Worm (Caenorhabditis elegans) whole organism, late embryonic: ENCODE data around the gene nhr-88.
A peak's percentile ranks its signal among the peaks of the same experiment; 100 is the strongest.
"Not testable (repeated sequence)": the region's sequence is repeated elsewhere in the genome, so short reads cannot be mapped to it uniquely, and the experiment has no call there.

Source experiments
- C38D4.7 ChIP-seq: fragments of 200-800 bp; sonication (Bioruptor generic); optimal IDR thresholded peaks from 2 replicates; lab custom pipeline; 2018; ENCODE audit warnings: mild to moderate bottlenecking, missing genetic modification characterization, moderate library complexity, missing compliant biosample characterization
- F13H6.1 ChIP-seq: sonication (generic microtip); optimal IDR thresholded peaks from 2 replicates; lab custom pipeline; 2016; ENCODE audit warnings: missing genetic modification characterization, missing compliant biosample characterization
- K09A11.1 ChIP-seq: sonication (generic microtip); optimal IDR thresholded peaks from 2 replicates; lab custom pipeline; 2017; ENCODE audit warnings: antibody characterized with exemption, mild to moderate bottlenecking, missing genetic modification characterization, missing compliant biosample characterization; ENCODE audit not compliant: insufficient read depth
- T23F11.4 ChIP-seq: fragments of 200-800 bp; sonication (Bioruptor generic); optimal IDR thresholded peaks from 2 replicates; lab custom pipeline; 2018; ENCODE audit warnings: mild to moderate bottlenecking, missing genetic modification characterization, missing compliant biosample characterization
- ceh-14 ChIP-seq: sonication (generic microtip); optimal IDR thresholded peaks from 2 replicates; lab custom pipeline; 2016; ENCODE audit warnings: missing genotype, missing genetic modification characterization, missing compliant biosample characterization
- ceh-2 ChIP-seq: sonication (generic microtip); optimal IDR thresholded peaks from 2 replicates; lab custom pipeline; 2016; ENCODE audit warnings: missing genotype, missing genetic modification characterization, missing compliant biosample characterization
- ceh-24 ChIP-seq: sonication (generic microtip); optimal IDR thresholded peaks from 2 replicates; lab custom pipeline; 2016; ENCODE audit warnings: mild to moderate bottlenecking, missing genetic modification characterization, missing compliant biosample characterization
- ceh-31 ChIP-seq: sonication (generic microtip); optimal IDR thresholded peaks from 2 replicates; lab custom pipeline; 2016; ENCODE audit warnings: missing genetic modification characterization, missing compliant biosample characterization
- ceh-45 ChIP-seq: fragments of 200-800 bp; sonication (Bioruptor generic); IDR thresholded peaks from 2 replicates; pipeline ENCODE4 v1.3.6; 2022; ENCODE audit warnings: missing genetic modification reagents, missing genetic modification characterization, missing compliant biosample characterization
- ceh-48 ChIP-seq: sonication (generic microtip); optimal IDR thresholded peaks from 2 replicates; lab custom pipeline; 2016; ENCODE audit warnings: missing genetic modification characterization, inconsistent platforms, missing compliant biosample characterization
- che-1 ChIP-seq: sonication (generic microtip); optimal IDR thresholded peaks from 2 replicates; lab custom pipeline; 2016; ENCODE audit warnings: mild to moderate bottlenecking, missing genetic modification characterization, missing compliant biosample characterization
- elt-2 ChIP-seq: sonication (generic microtip); optimal IDR thresholded peaks from 2 replicates; lab custom pipeline; 2016; ENCODE audit warnings: missing genetic modification reagents, missing genetic modification characterization, missing compliant biosample characterization
- mec-3 ChIP-seq: sonication (generic microtip); optimal IDR thresholded peaks from 2 replicates; lab custom pipeline; 2016; ENCODE audit warnings: borderline replicate concordance, missing genetic modification characterization, missing compliant biosample characterization
- pat-9 ChIP-seq: fragments of 200-800 bp; sonication (Bioruptor generic); optimal IDR thresholded peaks from 2 replicates; lab custom pipeline; 2018; ENCODE audit warnings: mild to moderate bottlenecking, missing genetic modification characterization, moderate library complexity, missing compliant biosample characterization
- pha-4 ChIP-seq: fragments of 150-350 bp; optimal IDR thresholded peaks from 2 replicates; lab custom pipeline; 2018; ENCODE audit warnings: missing biosample characterization, missing genetic modification reagents, missing genetic modification characterization
- pqm-1 ChIP-seq: sonication (generic microtip); optimal IDR thresholded peaks from 2 replicates; lab custom pipeline; 2016; ENCODE audit warnings: missing genetic modification characterization, missing compliant biosample characterization
- pros-1 ChIP-seq: fragments of 150-350 bp; optimal IDR thresholded peaks from 2 replicates; lab custom pipeline; 2014; ENCODE audit warnings: missing biosample characterization, missing genetic modification reagents, missing genetic modification characterization
- ref-2 ChIP-seq: sonication (generic microtip); optimal IDR thresholded peaks from 2 replicates; lab custom pipeline; 2016; ENCODE audit warnings: missing genetic modification characterization, missing compliant biosample characterization
- tbx-2 ChIP-seq: sonication (generic microtip); optimal IDR thresholded peaks from 2 replicates; lab custom pipeline; 2016; ENCODE audit warnings: missing genetic modification characterization, missing compliant biosample characterization
- ttx-3 ChIP-seq: sonication (generic microtip); optimal IDR thresholded peaks from 2 replicates; lab custom pipeline; 2016; ENCODE audit warnings: missing genetic modification reagents, missing genetic modification characterization, missing compliant biosample characterization
- zip-5 ChIP-seq: sonication (generic microtip); optimal IDR thresholded peaks from 2 replicates; lab custom pipeline; 2016; ENCODE audit warnings: missing genetic modification characterization, missing compliant biosample characterization

nhr-88 gene

DNA sequence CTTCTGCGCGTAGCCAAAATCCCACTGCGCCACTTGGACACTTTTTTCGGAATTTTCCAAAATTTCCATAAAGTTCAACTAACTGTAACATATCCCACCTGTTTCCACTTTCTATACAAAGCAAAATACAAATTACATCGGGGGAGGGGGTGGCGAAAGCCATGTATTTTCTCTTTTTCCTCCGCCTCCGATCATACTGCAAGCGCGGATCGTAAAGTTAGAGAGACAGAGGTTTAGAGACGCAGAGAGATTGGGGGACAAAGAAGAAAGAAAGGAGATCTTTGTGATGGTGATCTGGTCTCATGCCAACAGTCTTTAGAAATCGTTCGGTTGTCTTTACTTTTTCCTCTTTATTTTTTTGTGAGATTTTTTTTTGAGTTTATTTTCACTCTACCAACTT is 51.8 kb downstream of the nhr-88 start:
- TF ChIP-seq che-1 (tag; lab: Kevin White, UChicago) = no peak
- TF ChIP-seq ceh-45 = no peak
- TF ChIP-seq F13H6.1 (tag; lab: Kevin White, UChicago) = no peak
- no peak for TF ChIP-seq ceh-31 (tag; lab: Kevin White, UChicago)
- TF ChIP-seq pat-9 = no peak
- no peak for TF ChIP-seq pha-4 (tag; lab: Kevin White, UChicago)

DNA sequence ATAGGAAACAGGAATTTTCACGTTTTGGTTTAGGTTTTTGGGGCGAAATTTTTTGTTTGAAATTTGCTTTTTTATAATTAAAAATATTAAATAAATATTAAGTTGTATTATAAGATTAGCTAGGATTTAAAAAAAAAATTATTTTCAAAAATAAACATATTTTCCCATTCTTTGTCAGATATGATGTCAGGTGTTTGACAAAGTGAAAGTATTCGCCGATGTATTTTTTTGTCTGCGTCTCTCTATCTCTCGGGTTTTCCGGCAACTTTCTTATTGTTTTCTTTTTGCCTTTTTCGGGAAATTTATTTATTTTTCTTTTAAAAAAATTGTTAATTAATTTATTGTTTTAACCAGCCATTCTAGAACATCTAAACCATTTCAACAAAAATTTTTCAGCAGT is 54.0 kb downstream of the nhr-88 start:
- TF ChIP-seq elt-2 (tag; lab: Kevin White, UChicago) = no peak
- TF ChIP-seq ceh-31 (tag; lab: Kevin White, UChicago) = no peak
- TF ChIP-seq pat-9 = no peak
- no peak for TF ChIP-seq T23F11.4 (GFP tag; lab: Kevin White, UChicago)

DNA sequence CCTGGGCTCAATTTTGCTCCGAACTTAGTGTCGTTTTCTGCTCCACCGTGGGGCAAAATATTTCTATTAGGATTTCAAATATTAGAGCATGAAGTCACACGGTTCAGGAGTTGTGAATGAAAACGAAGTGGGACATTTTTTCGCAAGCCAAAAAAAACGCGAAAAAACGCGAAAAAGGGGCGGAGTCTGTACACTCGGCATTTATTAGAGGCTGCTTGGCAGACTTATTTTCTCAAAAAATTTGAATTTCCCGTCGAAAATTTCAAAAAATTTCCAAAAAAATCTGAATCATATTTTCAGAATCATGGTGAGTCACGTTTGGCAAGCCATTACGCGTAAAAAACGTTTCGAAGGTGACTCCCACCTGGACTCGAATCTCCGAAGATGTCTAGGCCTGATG is 56.0 kb downstream of the nhr-88 start, which contains the start of gene B0454.6:
Gene B0454.6 (plus strand): TSS at position 301 of the 400 bp plus-strand sequence.
- TF ChIP-seq ref-2 (tag; lab: Kevin White, UChicago); tbx-2; ttx-3 (tag; lab: Kevin White, UChicago): not testable (repeated sequence)

DNA sequence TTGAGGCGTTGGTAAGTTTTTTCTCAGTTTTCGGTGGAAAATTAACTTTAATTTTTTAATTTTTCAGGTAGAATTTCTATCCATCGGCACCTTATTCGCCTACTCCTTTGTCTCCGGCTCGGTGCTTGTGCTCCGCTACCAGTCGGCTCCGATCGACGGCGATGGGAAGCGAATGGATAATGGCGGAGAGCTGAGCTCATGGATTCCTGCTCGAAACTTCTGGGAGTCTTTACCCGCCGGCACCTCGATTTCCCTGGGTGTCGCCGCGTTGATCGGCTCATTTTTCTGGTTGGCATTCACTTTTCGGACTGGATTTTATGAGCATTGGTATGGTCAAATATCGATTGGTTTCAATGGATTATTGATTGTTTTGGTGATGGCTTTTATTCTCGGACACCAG is 58.5 kb downstream of the nhr-88 start:
- TF ChIP-seq ceh-48 (tag; lab: Kevin White, UChicago) (no peak), ceh-31 (tag; lab: Kevin White, UChicago) (no peak), pros-1 (tag; lab: Kevin White, UChicago) (no peak), mec-3 (tag; lab: Kevin White, UChicago) (no peak), C38D4.7 (GFP tag; lab: Kevin White, UChicago) (no peak), K09A11.1 (no peak), F13H6.1 (tag; lab: Kevin White, UChicago) (no peak), ceh-14 (tag; lab: Kevin White, UChicago) (no peak), ceh-24 (no peak), pqm-1 (no peak)
- TF ChIP-seq, all 69 proteins: peak for 0

DNA sequence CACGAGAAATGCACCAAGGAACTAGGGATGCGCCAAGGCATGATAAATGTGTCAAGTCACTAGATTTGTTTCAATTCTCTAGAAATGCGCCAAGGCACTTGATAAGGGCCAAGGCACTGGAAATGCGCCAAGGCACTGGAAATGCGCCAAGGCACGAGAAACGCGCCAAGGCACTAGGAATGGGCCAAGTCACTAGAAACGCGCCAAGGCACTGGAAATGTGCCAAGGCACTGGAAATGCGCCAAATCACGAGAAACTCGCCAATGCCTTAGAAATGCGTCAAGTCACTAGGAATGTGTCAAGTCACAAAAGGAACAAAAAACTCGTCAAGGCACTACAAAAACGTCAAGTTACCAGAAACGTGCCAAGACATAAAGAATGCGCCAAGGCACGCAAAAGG is 59.9 kb downstream of the nhr-88 start:
- TF ChIP-seq zip-5 (tag; lab: Kevin White, UChicago) = no peak
- TF ChIP-seq ceh-2 = peak; percentile 15
- TF ChIP-seq, all 69 proteins: peak for 1
